Fruit fly (Drosophila melanogaster) whole organism, embryonic: Measurements from ENCODE around the gene CG15814.

Source experiments
- Awh ChIP-seq: fragments of 200-800 bp; sonication (Bioruptor generic); IDR thresholded peaks from 2 replicates; pipeline ENCODE4, ENCODE4 v1.3.6; 2022; ENCODE audit warnings: missing biosample characterization, missing genetic modification characterization
- B-H1 ChIP-seq: fragments of 200-800 bp; sonication (Bioruptor generic); IDR thresholded peaks from 3 replicates; pipeline ENCODE4 v1.3.6; 2022; ENCODE audit warnings: missing biosample characterization, missing genetic modification characterization
- BEAF-32 ChIP-seq: fragments of 200-800 bp; sonication (Bioruptor generic); optimal IDR thresholded peaks from 3 replicates; lab custom pipeline; 2017; ENCODE audit warnings: missing biosample characterization, missing genetic modification characterization, mild to moderate bottlenecking, moderate library complexity, missing genetic modification reagents
- Bdp1 ChIP-seq: fragments of 200-800 bp; sonication (Bioruptor generic); optimal IDR thresholded peaks from 3 replicates; lab custom pipeline; 2016; ENCODE audit warnings: missing biosample characterization, missing genetic modification characterization
- CG11456 ChIP-seq: fragments of 200-800 bp; sonication (Bioruptor generic); IDR thresholded peaks from 3 replicates; pipeline ENCODE4 v1.3.6; 2022; ENCODE audit warnings: missing biosample characterization, missing genetic modification characterization
- CG12071 ChIP-seq: fragments of 200-800 bp; sonication (Bioruptor generic); optimal IDR thresholded peaks from 3 replicates; lab custom pipeline; 2018; ENCODE audit warnings: missing biosample characterization, mild to moderate bottlenecking, missing genetic modification characterization
- CG12744 ChIP-seq: fragments of 200-800 bp; sonication (Bioruptor generic); optimal IDR thresholded peaks from 2 replicates; lab custom pipeline; 2016; ENCODE audit warnings: missing biosample characterization, missing genetic modification characterization
- CG15073 ChIP-seq: fragments of 200-800 bp; sonication (Bioruptor generic); optimal IDR thresholded peaks from 2 replicates; lab custom pipeline; 2016; ENCODE audit warnings: missing biosample characterization, missing genetic modification characterization
- CG15479 ChIP-seq: fragments of 200-800 bp; sonication (Bioruptor generic); optimal IDR thresholded peaks from 3 replicates; lab custom pipeline; 2019; ENCODE audit warnings: missing biosample characterization, mild to moderate bottlenecking, missing genetic modification characterization, moderate library complexity
- CG1602 ChIP-seq: fragments of 200-800 bp; sonication (Bioruptor generic); optimal IDR thresholded peaks from 3 replicates; lab custom pipeline; 2016; ENCODE audit warnings: missing biosample characterization, missing genetic modification characterization
- CG1792 ChIP-seq: fragments of 200-800 bp; sonication (Bioruptor generic); optimal IDR thresholded peaks from 2 replicates; lab custom pipeline; 2016; ENCODE audit warnings: missing biosample characterization, missing genetic modification characterization
- CG18262 ChIP-seq: fragments of 200-800 bp; optimal IDR thresholded peaks from 3 replicates; lab custom pipeline; 2019; ENCODE audit warnings: missing biosample characterization, mild to moderate bottlenecking, missing genetic modification characterization, moderate library complexity
- CG2129 ChIP-seq: fragments of 200-800 bp; sonication (Bioruptor generic); IDR thresholded peaks from 2 replicates; pipeline ENCODE4 v1.3.6; 2022; ENCODE audit warnings: missing biosample characterization, missing genetic modification characterization; ENCODE audit not compliant: partially characterized antibody
- CG31224 ChIP-seq: fragments of 200-800 bp; sonication (Bioruptor generic); IDR thresholded peaks from 2 replicates; pipeline ENCODE4 v1.3.6; 2022; ENCODE audit warnings: missing biosample characterization, missing genetic modification characterization
- CG3407 ChIP-seq: fragments of 200-800 bp; sonication (Bioruptor generic); optimal IDR thresholded peaks from 2 replicates; lab custom pipeline; 2018; ENCODE audit warnings: missing biosample characterization, mild to moderate bottlenecking, missing genetic modification characterization
- CG34422 ChIP-seq: fragments of 200-800 bp; sonication (Bioruptor generic); IDR thresholded peaks from 3 replicates; pipeline ENCODE4 v1.3.6; 2022; ENCODE audit warnings: missing biosample characterization, missing genetic modification characterization
- CG3726 ChIP-seq: fragments of 200-800 bp; sonication (Bioruptor generic); IDR thresholded peaks from 3 replicates; pipeline ENCODE4, ENCODE4 v1.3.6; 2022; ENCODE audit warnings: missing biosample characterization, missing genetic modification characterization
- CG42726 ChIP-seq: fragments of 200-800 bp; sonication (Bioruptor generic); IDR thresholded peaks from 2 replicates; pipeline ENCODE4 v1.3.6; 2022; ENCODE audit warnings: missing biosample characterization, missing genetic modification characterization; ENCODE audit not compliant: partially characterized antibody
- CG4282 ChIP-seq: fragments of 200-800 bp; sonication (Bioruptor generic); optimal IDR thresholded peaks from 2 replicates; lab custom pipeline; 2016; ENCODE audit warnings: missing biosample characterization, missing genetic modification characterization
- CG5245 ChIP-seq: fragments of 200-800 bp; sonication (Bioruptor generic); optimal IDR thresholded peaks from 3 replicates; lab custom pipeline; 2016; ENCODE audit warnings: missing biosample characterization, missing genetic modification characterization
- CG5953 ChIP-seq: fragments of 200-800 bp; sonication (Bioruptor generic); IDR thresholded peaks from 2 replicates; pipeline ENCODE4 v1.3.6; 2022; ENCODE audit warnings: missing biosample characterization, missing genetic modification characterization
- CG6254 ChIP-seq: fragments of 200-800 bp; sonication (Bioruptor generic); optimal IDR thresholded peaks from 3 replicates; lab custom pipeline; 2017; ENCODE audit warnings: mild to moderate bottlenecking, missing biosample characterization, missing genetic modification reagents, missing genetic modification characterization
- CG6813 ChIP-seq: fragments of 200-800 bp; sonication (Bioruptor generic); optimal IDR thresholded peaks from 2 replicates; lab custom pipeline; 2017; ENCODE audit warnings: missing biosample characterization, missing genetic modification characterization, mild to moderate bottlenecking, moderate library complexity, missing genetic modification reagents
- CG6854 ChIP-seq: fragments of 200-800 bp; sonication (Bioruptor generic); optimal IDR thresholded peaks from 3 replicates; lab custom pipeline; 2017; ENCODE audit warnings: missing biosample characterization, mild to moderate bottlenecking, missing genetic modification characterization
- CG8478 ChIP-seq: fragments of >200 bp; optimal IDR thresholded peaks from 2 replicates; lab custom pipeline; 2018
- Camta ChIP-seq: fragments of 200-800 bp; sonication (Bioruptor generic); optimal IDR thresholded peaks from 2 replicates; lab custom pipeline; 2016; ENCODE audit warnings: missing biosample characterization, missing genetic modification characterization
- E2f2 ChIP-seq: fragments of 200-800 bp; sonication (Bioruptor generic); IDR thresholded peaks from 2 replicates; pipeline ENCODE4 v1.3.6; 2022; ENCODE audit warnings: missing biosample characterization, missing genetic modification characterization
- Fer2 ChIP-seq: fragments of 200-800 bp; sonication (Bioruptor generic); optimal IDR thresholded peaks from 2 replicates; lab custom pipeline; 2018; ENCODE audit warnings: missing biosample characterization, mild to moderate bottlenecking, missing genetic modification characterization, moderate library complexity
- H2.0 ChIP-seq: fragments of 200-800 bp; sonication (Bioruptor generic); IDR thresholded peaks from 2 replicates; pipeline ENCODE4 v1.3.6; 2022; ENCODE audit warnings: missing biosample characterization, missing genetic modification characterization
- Pdp1 ChIP-seq, 2 experiments: fragments of 200-800 bp; sonication (Bioruptor generic); optimal IDR thresholded peaks; 3 replicates each; lab custom pipeline; 2016; ENCODE audit warnings: missing biosample characterization in 2 of 2, missing genetic modification characterization in 2 of 2, mild to moderate bottlenecking in 1 of 2, moderate library complexity in 1 of 2
- Side ChIP-seq: fragments of 200-800 bp; sonication (Bioruptor generic); optimal IDR thresholded peaks from 2 replicates; lab custom pipeline; 2016; ENCODE audit warnings: missing biosample characterization, missing genetic modification characterization
- Sry-β ChIP-seq: fragments of 200-800 bp; sonication (Bioruptor generic); optimal IDR thresholded peaks from 2 replicates; lab custom pipeline; 2018; ENCODE audit warnings: missing biosample characterization, mild to moderate bottlenecking, missing genetic modification characterization, moderate library complexity
- Ssrp ChIP-seq: fragments of 200-800 bp; sonication (Bioruptor generic); optimal IDR thresholded peaks from 2 replicates; lab custom pipeline; 2018; ENCODE audit warnings: missing biosample characterization, mild to moderate bottlenecking, missing genetic modification characterization, moderate library complexity
- Xbp1 ChIP-seq: fragments of 200-800 bp; sonication (Bioruptor generic); optimal IDR thresholded peaks from 3 replicates; lab custom pipeline; 2016; ENCODE audit warnings: missing biosample characterization, mild to moderate bottlenecking, missing genetic modification characterization
- ac ChIP-seq: fragments of 200-800 bp; sonication (Bioruptor generic); optimal IDR thresholded peaks from 3 replicates; lab custom pipeline; 2017; ENCODE audit warnings: missing biosample characterization, mild to moderate bottlenecking, missing genetic modification characterization
- bowl ChIP-seq: fragments of 200-800 bp; sonication (Bioruptor generic); IDR thresholded peaks from 2 replicates; pipeline ENCODE4 v1.3.6; 2022; ENCODE audit warnings: missing biosample characterization, missing genetic modification characterization
- br ChIP-seq: fragments of >200 bp; optimal IDR thresholded peaks from 2 replicates; lab custom pipeline; 2017
- cad ChIP-seq: fragments of >200 bp; optimal IDR thresholded peaks from 2 replicates; lab custom pipeline; 2017; ENCODE audit warnings: missing biosample characterization, missing genetic modification characterization
- ci ChIP-seq: fragments of 200-800 bp; sonication (Bioruptor generic); IDR thresholded peaks from 3 replicates; pipeline ENCODE4 v1.3.6; 2022; ENCODE audit warnings: missing biosample characterization, missing genetic modification characterization
- crp ChIP-seq, 2 experiments: fragments of 200-800 bp; sonication (Bioruptor generic); optimal IDR thresholded peaks; 2 replicates in 1 of 2; 3 replicates in 1 of 2; lab custom pipeline; 2017; ENCODE audit warnings: missing biosample characterization in 2 of 2, missing genetic modification characterization in 2 of 2, mild to moderate bottlenecking in 1 of 2, moderate library complexity in 1 of 2
- en ChIP-seq: fragments of 200-800 bp; sonication (Bioruptor generic); optimal IDR thresholded peaks from 2 replicates; lab custom pipeline; 2016; ENCODE audit warnings: missing biosample characterization, missing genetic modification characterization
- gce ChIP-seq: fragments of 200-800 bp; sonication (Bioruptor generic); IDR thresholded peaks from 3 replicates; pipeline ENCODE4 v1.3.6; 2022; ENCODE audit warnings: missing biosample characterization, missing genetic modification characterization
- gro ChIP-seq: fragments of 200-800 bp; sonication (Bioruptor generic); optimal IDR thresholded peaks from 2 replicates; lab custom pipeline; 2016; ENCODE audit warnings: missing biosample characterization, missing genetic modification characterization
- inv ChIP-seq: fragments of 200-800 bp; sonication (Bioruptor generic); IDR thresholded peaks from 2 replicates; pipeline ENCODE4 v1.3.6; 2022; ENCODE audit warnings: missing biosample characterization, missing genetic modification characterization; ENCODE audit not compliant: partially characterized antibody
- mirr ChIP-seq: fragments of 200-800 bp; sonication (Bioruptor generic); optimal IDR thresholded peaks from 3 replicates; lab custom pipeline; 2018; ENCODE audit warnings: missing biosample characterization, mild to moderate bottlenecking, missing genetic modification characterization
- pfk ChIP-seq: fragments of 200-800 bp; sonication (Bioruptor generic); optimal IDR thresholded peaks from 2 replicates; lab custom pipeline; 2018; ENCODE audit warnings: missing biosample characterization, mild to moderate bottlenecking, missing genetic modification characterization, moderate library complexity
- ssp ChIP-seq: fragments of 200-800 bp; sonication (Bioruptor generic); IDR thresholded peaks from 2 replicates; pipeline ENCODE4 v1.3.6; 2022; ENCODE audit warnings: missing biosample characterization, missing genetic modification characterization
- stwl ChIP-seq: fragments of 200-800 bp; sonication (Bioruptor generic); optimal IDR thresholded peaks from 3 replicates; lab custom pipeline; 2018; ENCODE audit warnings: missing biosample characterization, mild to moderate bottlenecking, missing genetic modification characterization, moderate library complexity
- tap ChIP-seq: fragments of 200-800 bp; optimal IDR thresholded peaks from 3 replicates; lab custom pipeline; 2019; ENCODE audit warnings: missing biosample characterization, mild to moderate bottlenecking, missing genetic modification characterization, moderate library complexity
- trem ChIP-seq: fragments of 200-800 bp; optimal IDR thresholded peaks from 3 replicates; lab custom pipeline; 2019; ENCODE audit warnings: missing biosample characterization, mild to moderate bottlenecking, missing genetic modification characterization, moderate library complexity
- tup ChIP-seq: fragments of 200-800 bp; sonication (Bioruptor generic); optimal IDR thresholded peaks from 2 replicates; lab custom pipeline; 2016; ENCODE audit warnings: missing biosample characterization, mild to moderate bottlenecking, missing genetic modification characterization, moderate library complexity
- vvl ChIP-seq: fragments of 200-800 bp; sonication (Bioruptor generic); IDR thresholded peaks from 2 replicates; pipeline ENCODE4 v1.3.6; 2022; ENCODE audit warnings: missing biosample characterization, missing genetic modification characterization

CG15814 gene

DNA sequence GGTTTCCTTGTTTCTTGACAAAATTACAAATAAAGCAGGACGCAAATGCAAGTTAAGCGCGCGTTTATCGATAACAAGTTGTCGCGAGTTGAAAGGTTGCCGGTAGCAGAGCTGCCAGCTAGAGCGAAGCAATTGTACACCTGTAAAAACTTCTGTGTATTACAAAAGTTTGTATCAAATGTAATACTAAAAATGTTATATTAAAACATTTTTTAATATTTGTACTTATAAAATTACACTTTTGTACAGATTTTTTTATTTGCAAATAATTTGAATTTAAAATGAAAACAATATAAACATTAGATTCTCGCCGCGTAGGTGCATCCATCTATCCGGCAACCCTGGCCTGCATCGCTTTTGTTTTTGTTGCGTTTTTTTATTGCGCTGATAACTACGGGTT is 5.5 kb downstream of the CG15814 start, which contains the start of the genes CG8142 and Ucp4A (continued):
- peak; percentile 80 for TF ChIP-seq CG5953 (GFP tag; lab: Robert Waterston, UW)
- TF ChIP-seq bowl, result peak; percentile 82
- peak; percentile 88 for TF ChIP-seq Fer2
- TF ChIP-seq Camta, result peak; percentile 42
- peak; percentile 39 for TF ChIP-seq Bdp1 (GFP tag; lab: Kevin White, UChicago)
- peak; percentile 78 for TF ChIP-seq CG6813
- peak; percentile 86 for TF ChIP-seq E2f2 (GFP tag; lab: Robert Waterston, UW)
- TF ChIP-seq CG6854, result peak; percentile 76
- TF ChIP-seq CG15073 (GFP tag; lab: Kevin White, UChicago), result peak; percentile 53
- TF ChIP-seq CG1602 (GFP tag; lab: Kevin White, UChicago), result peak; percentile 94
- TF ChIP-seq gce (GFP tag; lab: Robert Waterston, UW), result peak; percentile 89
- TF ChIP-seq CG1792, result no peak
- TF ChIP-seq CG11456 (GFP tag; lab: Robert Waterston, UW), result peak; percentile 93
- peak; percentile 94 for TF ChIP-seq Xbp1 (GFP tag; lab: Kevin White, UChicago)
- TF ChIP-seq Side (GFP tag; lab: Kevin White, UChicago), result peak; percentile 36
- no peak for TF ChIP-seq CG8478
- TF ChIP-seq ac (GFP tag; lab: Kevin White, UChicago), result peak; percentile 18
- TF ChIP-seq BEAF-32 (GFP tag; lab: Kevin White, UChicago), result peak; percentile 51
- peak; percentile 37 for TF ChIP-seq CG12744 (GFP tag; lab: Kevin White, UChicago)
- peak; percentile 91 for TF ChIP-seq CG18262 (tag; lab: Kevin White, UChicago)
- no peak for TF ChIP-seq CG2129
- no peak for TF ChIP-seq CG15479 (GFP tag; lab: Kevin White, UChicago)
- TF ChIP-seq mirr (GFP tag; lab: Kevin White, UChicago), result peak; percentile 52
- TF ChIP-seq CG6254 (GFP tag; lab: Kevin White, UChicago), result peak; percentile 79
- peak; percentile 19 for TF ChIP-seq pfk
- TF ChIP-seq en, result no peak
- TF ChIP-seq CG4282, result no peak
- peak; percentile 93 for TF ChIP-seq ci (GFP tag; lab: Robert Waterston, UW)
- peak; percentile 95 for TF ChIP-seq Awh
- TF ChIP-seq B-H1 (GFP tag; lab: Robert Waterston, UW), result peak; percentile 94
- peak; percentile 35 for TF ChIP-seq gro
- TF ChIP-seq CG31224, result peak; percentile 88
- TF ChIP-seq ssp, result peak; percentile 93
- TF ChIP-seq CG42726, result no peak
- TF ChIP-seq cad (GFP tag; lab: Kevin White, UChicago), result no peak
- TF ChIP-seq tap, result peak; percentile 84
- TF ChIP-seq CG5245 (GFP tag; lab: Kevin White, UChicago), result peak; percentile 76
- peak; percentile 23 for TF ChIP-seq CG12071 (GFP tag; lab: Kevin White, UChicago)
- TF ChIP-seq Pdp1 (GFP tag; optimal IDR thresholded peaks at IDR 0.05; lab: Kevin White, UChicago), result peak; percentile 49 to 65
- TF ChIP-seq tup (GFP tag; lab: Kevin White, UChicago), result peak; percentile 75
- peak; percentile 80 for TF ChIP-seq stwl
- TF ChIP-seq Ssrp, result peak; percentile 89
- peak in 1 of 2 experiments; percentile 61 for TF ChIP-seq crp (GFP tag; optimal IDR thresholded peaks at IDR 0.05; lab: Kevin White, UChicago)
- peak; percentile 92 for TF ChIP-seq trem
- TF ChIP-seq Sry-β (GFP tag; lab: Kevin White, UChicago), result no peak
- peak; percentile 97 for TF ChIP-seq vvl (GFP tag; lab: Robert Waterston, UW)
- TF ChIP-seq H2.0 (GFP tag; lab: Robert Waterston, UW), result peak; percentile 96
- peak; percentile 88 for TF ChIP-seq CG3726 (GFP tag; lab: Robert Waterston, UW)
- TF ChIP-seq inv (GFP tag; lab: Robert Waterston, UW), result no peak
- TF ChIP-seq CG34422, result peak; percentile 97
- no peak for TF ChIP-seq br (lab: Kevin White, UChicago)
- peak; percentile 75 for TF ChIP-seq CG3407 (GFP tag; lab: Kevin White, UChicago)
